Fruit fly (Drosophila melanogaster) whole organism, embryonic: ENCODE data around the gene Pino.

Experiments
- Atf3 ChIP-seq: fragments of 200-800 bp; sonication (Bioruptor generic); optimal IDR thresholded peaks from 3 replicates; lab custom pipeline; 2016; ENCODE audit warnings: missing biosample characterization, missing genetic modification characterization
- Bgb ChIP-seq: fragments of 200-800 bp; sonication (Bioruptor generic); IDR thresholded peaks from 2 replicates; pipeline ENCODE4 v1.3.6; 2022; ENCODE audit warnings: missing biosample characterization, missing genetic modification characterization; ENCODE audit not compliant: partially characterized antibody
- CG10366 ChIP-seq: fragments of 200-800 bp; sonication (Bioruptor generic); IDR thresholded peaks from 2 replicates; pipeline ENCODE4 v1.3.6; 2022; ENCODE audit warnings: missing biosample characterization, missing genetic modification characterization
- CG11456 ChIP-seq: fragments of 200-800 bp; sonication (Bioruptor generic); IDR thresholded peaks from 3 replicates; pipeline ENCODE4 v1.3.6; 2022; ENCODE audit warnings: missing biosample characterization, missing genetic modification characterization
- CG11560 ChIP-seq: fragments of 200-800 bp; sonication (Bioruptor generic); IDR thresholded peaks from 3 replicates; pipeline ENCODE4 v1.3.6; 2022; ENCODE audit warnings: missing biosample characterization, missing genetic modification characterization
- CG11696 ChIP-seq: fragments of 200-800 bp; sonication (Bioruptor generic); IDR thresholded peaks from 2 replicates; pipeline ENCODE4 v1.3.6; 2022; ENCODE audit warnings: missing biosample characterization, missing genetic modification characterization
- CG12659 ChIP-seq: fragments of 200-800 bp; sonication (Bioruptor generic); optimal IDR thresholded peaks from 3 replicates; lab custom pipeline; 2017; ENCODE audit warnings: mild to moderate bottlenecking, missing biosample characterization, missing genetic modification reagents, missing genetic modification characterization
- CG13424 ChIP-seq: fragments of 200-800 bp; sonication (Bioruptor generic); optimal IDR thresholded peaks from 2 replicates; lab custom pipeline; 2019; ENCODE audit warnings: missing biosample characterization, mild to moderate bottlenecking, missing genetic modification characterization, moderate library complexity
- CG14860 ChIP-seq: fragments of 200-800 bp; sonication (Bioruptor generic); IDR thresholded peaks from 3 replicates; pipeline ENCODE4 v1.3.6; 2022; ENCODE audit warnings: missing biosample characterization, missing genetic modification characterization; ENCODE audit not compliant: partially characterized antibody
- CG1529 ChIP-seq: fragments of 200-800 bp; sonication (Bioruptor generic); optimal IDR thresholded peaks from 3 replicates; lab custom pipeline; 2018; ENCODE audit warnings: missing biosample characterization, missing genetic modification characterization
- CG15514 ChIP-seq: fragments of 200-800 bp; sonication (Bioruptor generic); optimal IDR thresholded peaks from 3 replicates; lab custom pipeline; 2017; ENCODE audit warnings: missing biosample characterization, missing genetic modification characterization, mild to moderate bottlenecking, moderate library complexity, missing genetic modification reagents
- CG17612 ChIP-seq: fragments of 200-800 bp; sonication (Bioruptor generic); IDR thresholded peaks from 2 replicates; pipeline ENCODE4 v1.3.6; 2022; ENCODE audit warnings: missing biosample characterization, missing genetic modification characterization
- CG2129 ChIP-seq: fragments of 200-800 bp; sonication (Bioruptor generic); IDR thresholded peaks from 2 replicates; pipeline ENCODE4 v1.3.6; 2022; ENCODE audit warnings: missing biosample characterization, missing genetic modification characterization; ENCODE audit not compliant: partially characterized antibody
- CG3163 ChIP-seq: fragments of 200-800 bp; sonication (Bioruptor generic); optimal IDR thresholded peaks from 3 replicates; lab custom pipeline; 2016; ENCODE audit warnings: missing biosample characterization, missing genetic modification characterization
- CG3407 ChIP-seq: fragments of 200-800 bp; sonication (Bioruptor generic); optimal IDR thresholded peaks from 2 replicates; lab custom pipeline; 2018; ENCODE audit warnings: missing biosample characterization, mild to moderate bottlenecking, missing genetic modification characterization
- CG34224 ChIP-seq: fragments of 200-800 bp; sonication (Bioruptor generic); IDR thresholded peaks from 3 replicates; pipeline ENCODE4 v1.3.6; 2022; ENCODE audit warnings: missing biosample characterization, missing genetic modification characterization; ENCODE audit not compliant: partially characterized antibody
- CG6683 ChIP-seq: fragments of 200-800 bp; sonication (Bioruptor generic); optimal IDR thresholded peaks from 2 replicates; lab custom pipeline; 2017; ENCODE audit warnings: missing biosample characterization, mild to moderate bottlenecking, missing genetic modification characterization, missing genetic modification reagents
- CG7987 ChIP-seq: fragments of 200-800 bp; sonication (Bioruptor generic); optimal IDR thresholded peaks from 2 replicates; lab custom pipeline; 2018; ENCODE audit warnings: missing biosample characterization, mild to moderate bottlenecking, missing genetic modification characterization, moderate library complexity
- CkIIα-i1 ChIP-seq: fragments of 200-800 bp; sonication (Bioruptor generic); IDR thresholded peaks from 2 replicates; pipeline ENCODE4 v1.3.6; 2022; ENCODE audit warnings: missing biosample characterization, missing genetic modification characterization
- Dbx ChIP-seq: fragments of 200-800 bp; sonication (Bioruptor generic); IDR thresholded peaks from 3 replicates; pipeline ENCODE4 v1.3.6; 2022; ENCODE audit warnings: missing biosample characterization, missing genetic modification characterization
- Dll ChIP-seq: fragments of 200-800 bp; sonication (Bioruptor generic); IDR thresholded peaks from 4 replicates; pipeline ENCODE4 v1.3.6; 2022; ENCODE audit warnings: missing biosample characterization, missing genetic modification characterization; ENCODE audit not compliant: partially characterized antibody
- H15 ChIP-seq: fragments of 200-800 bp; sonication (Bioruptor generic); IDR thresholded peaks from 3 replicates; pipeline ENCODE4 v1.3.6; 2022; ENCODE audit warnings: missing biosample characterization, missing genetic modification characterization
- H2.0 ChIP-seq: fragments of 200-800 bp; sonication (Bioruptor generic); IDR thresholded peaks from 2 replicates; pipeline ENCODE4 v1.3.6; 2022; ENCODE audit warnings: missing biosample characterization, missing genetic modification characterization
- HHEX ChIP-seq: fragments of 200-800 bp; sonication (Bioruptor generic); optimal IDR thresholded peaks from 3 replicates; lab custom pipeline; 2017; ENCODE audit warnings: missing biosample characterization, mild to moderate bottlenecking, missing genetic modification characterization, missing genetic modification reagents
- HLH4C ChIP-seq: fragments of 200-800 bp; sonication (Bioruptor generic); IDR thresholded peaks from 3 replicates; pipeline ENCODE4 v1.3.6; 2022; ENCODE audit warnings: missing biosample characterization, missing genetic modification characterization; ENCODE audit not compliant: partially characterized antibody
- Meics ChIP-seq: fragments of 200-800 bp; sonication (Bioruptor generic); optimal IDR thresholded peaks from 2 replicates; lab custom pipeline; 2017; ENCODE audit warnings: missing biosample characterization, mild to moderate bottlenecking, missing genetic modification characterization
- PHDP ChIP-seq: fragments of 200-800 bp; sonication (Bioruptor generic); optimal IDR thresholded peaks from 3 replicates; lab custom pipeline; 2018; ENCODE audit warnings: missing biosample characterization, mild to moderate bottlenecking, missing genetic modification characterization, moderate library complexity
- Rfx ChIP-seq: fragments of 200-800 bp; sonication (Bioruptor generic); IDR thresholded peaks from 2 replicates; pipeline ENCODE4 v1.3.6; 2022; ENCODE audit warnings: missing biosample characterization, missing genetic modification characterization
- Rx ChIP-seq: fragments of 200-800 bp; sonication (Bioruptor generic); IDR thresholded peaks from 2 replicates; pipeline ENCODE4 v1.3.6; 2022; ENCODE audit warnings: missing biosample characterization, missing genetic modification characterization
- ac ChIP-seq: fragments of 200-800 bp; sonication (Bioruptor generic); optimal IDR thresholded peaks from 3 replicates; lab custom pipeline; 2017; ENCODE audit warnings: missing biosample characterization, mild to moderate bottlenecking, missing genetic modification characterization
- bab2 ChIP-seq: fragments of 200-800 bp; sonication (Bioruptor generic); optimal IDR thresholded peaks from 2 replicates; lab custom pipeline; 2016; ENCODE audit warnings: missing biosample characterization, missing genetic modification characterization
- bigmax ChIP-seq: fragments of 200-800 bp; sonication (Bioruptor generic); optimal IDR thresholded peaks from 2 replicates; lab custom pipeline; 2018; ENCODE audit warnings: missing biosample characterization, mild to moderate bottlenecking, missing genetic modification characterization
- bowl ChIP-seq: fragments of 200-800 bp; sonication (Bioruptor generic); IDR thresholded peaks from 2 replicates; pipeline ENCODE4 v1.3.6; 2022; ENCODE audit warnings: missing biosample characterization, missing genetic modification characterization
- bsh ChIP-seq, 2 experiments: fragments of 200-800 bp; sonication (Bioruptor generic); optimal IDR thresholded peaks; 2 replicates each; lab custom pipeline; 2017 to 2018; ENCODE audit warnings: mild to moderate bottlenecking in 2 of 2, missing biosample characterization in 2 of 2, missing genetic modification characterization in 2 of 2, moderate library complexity in 1 of 2
- chn ChIP-seq: fragments of 200-800 bp; sonication (Bioruptor generic); optimal IDR thresholded peaks from 2 replicates; lab custom pipeline; 2016; ENCODE audit warnings: missing biosample characterization, missing genetic modification characterization
- dan ChIP-seq: fragments of 200-800 bp; sonication (Bioruptor generic); IDR thresholded peaks from 2 replicates; pipeline ENCODE4 v1.3.6; 2022; ENCODE audit warnings: missing biosample characterization, missing genetic modification characterization
- dysf ChIP-seq: fragments of 200-800 bp; sonication (Bioruptor generic); IDR thresholded peaks from 3 replicates; pipeline ENCODE4 v1.3.6; 2022; ENCODE audit warnings: missing biosample characterization, missing genetic modification characterization
- fd3F ChIP-seq: fragments of 200-800 bp; sonication (Bioruptor generic); optimal IDR thresholded peaks from 2 replicates; lab custom pipeline; 2018; ENCODE audit warnings: missing biosample characterization, mild to moderate bottlenecking, missing genetic modification characterization, moderate library complexity
- grau ChIP-seq: fragments of 200-800 bp; optimal IDR thresholded peaks from 3 replicates; lab custom pipeline; 2019; ENCODE audit warnings: missing biosample characterization, mild to moderate bottlenecking, missing genetic modification characterization, moderate library complexity
- gro ChIP-seq: fragments of 200-800 bp; sonication (Bioruptor generic); optimal IDR thresholded peaks from 2 replicates; lab custom pipeline; 2016; ENCODE audit warnings: missing biosample characterization, missing genetic modification characterization
- gsb-n ChIP-seq: fragments of 200-800 bp; sonication (Bioruptor generic); optimal IDR thresholded peaks from 3 replicates; lab custom pipeline; 2018; ENCODE audit warnings: missing biosample characterization, mild to moderate bottlenecking, missing genetic modification characterization
- ham ChIP-seq: fragments of 200-800 bp; sonication (Bioruptor generic); IDR thresholded peaks from 2 replicates; pipeline ENCODE4 v1.3.6; 2022; ENCODE audit warnings: missing biosample characterization, missing genetic modification characterization
- hbn ChIP-seq: fragments of 200-800 bp; sonication (Bioruptor generic); IDR thresholded peaks from 2 replicates; pipeline ENCODE4 v1.3.6; 2022; ENCODE audit warnings: missing biosample characterization, missing genetic modification characterization; ENCODE audit not compliant: partially characterized antibody
- jumu ChIP-seq: fragments of 200-800 bp; sonication (Bioruptor generic); optimal IDR thresholded peaks from 3 replicates; lab custom pipeline; 2016; ENCODE audit warnings: missing biosample characterization, missing genetic modification characterization
- pum ChIP-seq: fragments of 200-800 bp; sonication (Bioruptor generic); optimal IDR thresholded peaks from 2 replicates; lab custom pipeline; 2016; ENCODE audit warnings: missing biosample characterization, missing genetic modification characterization
- ranshi ChIP-seq: fragments of 200-800 bp; sonication (Bioruptor generic); IDR thresholded peaks from 2 replicates; pipeline ENCODE4 v1.3.6; 2022; ENCODE audit warnings: missing biosample characterization, missing genetic modification characterization
- salm ChIP-seq: fragments of 200-800 bp; sonication (Bioruptor generic); optimal IDR thresholded peaks from 2 replicates; lab custom pipeline; 2018; ENCODE audit warnings: missing biosample characterization, mild to moderate bottlenecking, missing genetic modification characterization
- usp ChIP-seq: fragments of >200 bp; optimal IDR thresholded peaks from 2 replicates; lab custom pipeline; 2017; ENCODE audit warnings: missing biosample characterization, missing genetic modification characterization
- zfh2 ChIP-seq: fragments of 200-800 bp; sonication (Bioruptor generic); optimal IDR thresholded peaks from 2 replicates; lab custom pipeline; 2016; ENCODE audit warnings: missing biosample characterization, missing genetic modification characterization

Pino gene

dm6 chr2L:1074180-1074864 lies 54.4 kb downstream of the Pino start (continued):
- no peak for TF ChIP-seq Dll (GFP tag; lab: Robert Waterston, UW)
- TF ChIP-seq CG15514 (GFP tag; lab: Kevin White, UChicago): peak; percentile 21
- TF ChIP-seq H15: peak; percentile 80
- 0 out of 2 replicates have a peak, but pooled peaks have one; percentile 5 for TF ChIP-seq dan (GFP tag; lab: Robert Waterston, UW)
- no peak for TF ChIP-seq hbn (GFP tag; lab: Robert Waterston, UW)
- peak; percentile 43; the same call in 1 of the 2 replicates for TF ChIP-seq ranshi (GFP tag; lab: Robert Waterston, UW)
- no peak for TF ChIP-seq CG11560
- TF ChIP-seq chn (GFP tag; lab: Kevin White, UChicago): peak; percentile 69
- TF ChIP-seq bab2 (GFP tag; lab: Kevin White, UChicago): peak; percentile 78
- TF ChIP-seq CG7987 (GFP tag; lab: Kevin White, UChicago): peak; percentile 36
- peak; percentile 80 for TF ChIP-seq CG1529 (GFP tag; lab: Kevin White, UChicago)
- TF ChIP-seq bsh (GFP tag; optimal IDR thresholded peaks at IDR 0.05; lab: Kevin White, UChicago): peak in 1 of 2 experiments; percentile 93
- peak; percentile 81 for TF ChIP-seq CG13424 (tag; lab: Kevin White, UChicago)
- TF ChIP-seq Dbx (GFP tag; lab: Robert Waterston, UW): 0 out of 3 replicates have a peak, but pooled peaks have one; percentile 33
- TF ChIP-seq CG3163 (GFP tag; lab: Kevin White, UChicago): peak; percentile 6
- peak; percentile 95 for TF ChIP-seq CG11696
- TF ChIP-seq CG12659 (GFP tag; lab: Kevin White, UChicago): peak; percentile 78
- no peak for TF ChIP-seq usp (GFP tag; lab: Kevin White, UChicago)
- no peak for TF ChIP-seq CG17612
- TF ChIP-seq CkIIα-i1 (GFP tag; lab: Robert Waterston, UW): no peak
- TF ChIP-seq Atf3 (GFP tag; lab: Kevin White, UChicago): peak; percentile 70
- TF ChIP-seq CG34224 (GFP tag; lab: Robert Waterston, UW): no peak
- peak; percentile 66 for TF ChIP-seq H2.0 (GFP tag; lab: Robert Waterston, UW)
- peak; percentile 83 for TF ChIP-seq CG3407 (GFP tag; lab: Kevin White, UChicago)
- no peak for TF ChIP-seq bowl
- no peak for TF ChIP-seq gro (GFP tag; lab: Kevin White, UChicago)
- peak; percentile 59 for TF ChIP-seq pum (GFP tag; lab: Kevin White, UChicago)
- peak; percentile 89 for TF ChIP-seq PHDP (tag; lab: Kevin White, UChicago)
- TF ChIP-seq Bgb: no peak
- no peak for TF ChIP-seq HLH4C (GFP tag; lab: Robert Waterston, UW)
- TF ChIP-seq Rx: peak; percentile 58
- TF ChIP-seq bigmax: no peak
- no peak for TF ChIP-seq CG14860
- TF ChIP-seq CG11456: peak; percentile 67; the same call in 1 of the 3 replicates
- peak; percentile 65 for TF ChIP-seq jumu
- peak; percentile 42 for TF ChIP-seq CG6683 (GFP tag; lab: Kevin White, UChicago)
- no peak for TF ChIP-seq CG2129 (GFP tag; lab: Robert Waterston, UW)
- peak; percentile 86 for TF ChIP-seq grau (tag; lab: Kevin White, UChicago)
- TF ChIP-seq ham (GFP tag; lab: Robert Waterston, UW): no peak
- TF ChIP-seq fd3F (GFP tag; lab: Kevin White, UChicago): peak; percentile 19
- TF ChIP-seq gsb-n (tag; lab: Kevin White, UChicago): peak; percentile 92
- TF ChIP-seq dysf (GFP tag; lab: Robert Waterston, UW): peak; percentile 82
- peak; percentile 55 for TF ChIP-seq ac
- TF ChIP-seq zfh2 (GFP tag; lab: Kevin White, UChicago): peak; percentile 6
- TF ChIP-seq HHEX (GFP tag; lab: Kevin White, UChicago): peak; percentile 78
- peak; percentile 84 for TF ChIP-seq salm (tag; lab: Kevin White, UChicago)
- TF ChIP-seq Meics (GFP tag; lab: Kevin White, UChicago): peak; percentile 61
- peak; percentile 61 for TF ChIP-seq CG10366 (GFP tag; lab: Robert Waterston, UW)
- peak; percentile 43; the same call in 1 of the 2 replicates for TF ChIP-seq Rfx (GFP tag; lab: Robert Waterston, UW)
